Fruit fly (Drosophila melanogaster): ENCODE data around the gene CG32756.
A peak's percentile ranks its signal among the peaks of the same experiment; 100 is the strongest.

The CG32756 gene

DNA sequence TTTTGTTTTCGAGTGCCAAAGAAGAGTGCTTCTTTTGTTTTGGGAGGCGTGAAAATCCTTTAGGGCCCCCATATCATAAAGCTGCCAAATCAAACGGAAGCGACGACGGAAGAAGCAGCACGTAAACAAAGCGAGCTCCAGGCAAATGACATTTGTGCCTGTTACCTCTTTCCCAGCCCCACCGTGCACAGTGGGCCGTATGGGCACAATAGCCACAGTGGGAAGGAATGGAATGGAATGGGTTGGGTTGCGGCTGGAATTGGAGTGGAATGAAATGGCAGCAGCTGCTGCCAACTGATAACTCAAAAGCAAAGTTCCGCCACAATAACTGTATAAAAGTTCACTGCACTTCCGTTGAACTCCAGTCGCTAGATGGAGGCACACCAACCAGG lies 25.2 kb downstream of the CG32756 start (continued):
- TF ChIP-seq CG17612 (GFP tag; IDR thresholded peaks at IDR 0.05) (no peak), CG8765 (GFP tag; IDR thresholded peaks at IDR 0.05) (no peak), CG4707 (GFP tag; optimal IDR thresholded peaks at IDR 0.05) (peak; percentile 91), Med (GFP tag) (peak; percentile 56), crp (GFP tag; optimal IDR thresholded peaks at IDR 0.05) (no peak), Dref (GFP tag; IDR thresholded peaks at IDR 0.05) (no peak), knrl (GFP tag; IDR thresholded peaks at IDR 0.05; ENCODE audit: partially characterized antibody) (no peak), danr (GFP tag; IDR thresholded peaks at IDR 0.05) (no peak), CG10321 (GFP tag; IDR thresholded peaks at IDR 0.05) (no peak), rib (GFP tag; IDR thresholded peaks at IDR 0.05) (no peak), Dll (GFP tag; IDR thresholded peaks at IDR 0.05; ENCODE audit: partially characterized antibody) (no peak), Ets65A (GFP tag) (peak; percentile 58), Nf-YA (GFP tag; IDR thresholded peaks at IDR 0.05) (no peak), CG11456 (GFP tag; IDR thresholded peaks at IDR 0.05) (no peak)

- TF ChIP-seq kay (GFP tag; optimal IDR thresholded peaks at IDR 0.05), result no peak
- TF ChIP-seq jing (GFP tag; optimal IDR thresholded peaks at IDR 0.05), result peak; percentile 48
- no peak for TF ChIP-seq HLH4C (GFP tag; IDR thresholded peaks at IDR 0.05; ENCODE audit: partially characterized antibody)
- no peak for TF ChIP-seq Kr (GFP tag; optimal IDR thresholded peaks at IDR 0.05)
- TF ChIP-seq dimm (GFP tag; IDR thresholded peaks at IDR 0.05), result peak; percentile 38; the same call in 1 of the 2 replicates
- TF ChIP-seq esg (GFP tag; conservative IDR thresholded peaks at IDR 0.05), result 0 out of 2 replicates have a peak, but pooled peaks have one; percentile 14
- no peak for TF ChIP-seq eve (GFP tag; optimal IDR thresholded peaks at IDR 0.05)
- no peak for TF ChIP-seq seq (GFP tag; IDR thresholded peaks at IDR 0.05)
- TF ChIP-seq CG4707 (GFP tag; optimal IDR thresholded peaks at IDR 0.05), result no peak
- no peak for TF ChIP-seq NC2α (GFP tag; optimal IDR thresholded peaks at IDR 0.05)
- TF ChIP-seq CG2875 (GFP tag; optimal IDR thresholded peaks at IDR 0.05), result peak; percentile 20
- no peak for TF ChIP-seq crc (GFP tag; optimal IDR thresholded peaks at IDR 0.05)
- no peak for TF ChIP-seq ro (GFP tag; IDR thresholded peaks at IDR 0.05)
- TF ChIP-seq CG4730 (GFP tag; IDR thresholded peaks at IDR 0.05), result peak; percentile 44; the same call in 1 of the 2 replicates
- TF ChIP-seq NFAT (GFP tag; IDR thresholded peaks at IDR 0.05), result no peak
- no peak for TF ChIP-seq H15 (GFP tag; IDR thresholded peaks at IDR 0.05)
- peak; percentile 51 for TF ChIP-seq CG4424 (GFP tag; optimal IDR thresholded peaks at IDR 0.05)
- peak; percentile 7 for TF ChIP-seq CG1529 (GFP tag; optimal IDR thresholded peaks at IDR 0.05)
- TF ChIP-seq cwo (GFP tag; optimal IDR thresholded peaks at IDR 0.05), result no peak
- no peak for TF ChIP-seq zen2 (GFP tag; IDR thresholded peaks at IDR 0.05; ENCODE audit: partially characterized antibody)
- TF ChIP-seq Scr (GFP tag; IDR thresholded peaks at IDR 0.05; ENCODE audit: partially characterized antibody), result no peak
- TF ChIP-seq CG12155 (GFP tag; optimal IDR thresholded peaks at IDR 0.05), result peak; percentile 1
- TF ChIP-seq Ptx1 (GFP tag; IDR thresholded peaks at IDR 0.05), result peak; percentile 48
- TF ChIP-seq scrt (GFP tag; optimal IDR thresholded peaks at IDR 0.05), result no peak
- peak in 1 of 3 experiments; percentile 10 for TF ChIP-seq lola (GFP tag; optimal IDR thresholded peaks at IDR 0.05)
- peak; percentile 41; the same call in 1 of the 2 replicates for TF ChIP-seq CG6689 (GFP tag; IDR thresholded peaks at IDR 0.05)
- no peak for TF ChIP-seq h (optimal IDR thresholded peaks at IDR 0.05)
- no peak for TF ChIP-seq danr (GFP tag; IDR thresholded peaks at IDR 0.05)
- peak; percentile 60 for TF ChIP-seq ttk (GFP tag; IDR thresholded peaks at IDR 0.05)
- TF ChIP-seq CG16813 (GFP tag; IDR thresholded peaks at IDR 0.05; ENCODE audit: partially characterized antibody), result no peak
- TF ChIP-seq CG43689 (GFP tag; IDR thresholded peaks at IDR 0.05), result no peak
- no peak for TF ChIP-seq Nf-YA (GFP tag; IDR thresholded peaks at IDR 0.05)
- no peak for TF ChIP-seq CG11560 (tag; IDR thresholded peaks at IDR 0.05)
- no peak for TF ChIP-seq sima (GFP tag; optimal IDR thresholded peaks at IDR 0.05)
- no peak for TF ChIP-seq ewg (GFP tag; optimal IDR thresholded peaks at IDR 0.05)
- peak; percentile 19 for TF ChIP-seq CG17829 (tag; optimal IDR thresholded peaks at IDR 0.05)
- TF ChIP-seq cad (GFP tag; optimal IDR thresholded peaks at IDR 0.05), result no peak
- peak; percentile 12 to 26 for TF ChIP-seq Pdp1 (GFP tag; optimal IDR thresholded peaks at IDR 0.05)
- TF ChIP-seq CG8765 (GFP tag; IDR thresholded peaks at IDR 0.05), result 0 out of 2 replicates have a peak, but pooled peaks have one; percentile 28
- TF ChIP-seq CG10267 (tag; optimal IDR thresholded peaks at IDR 0.05), result no peak
Measured at dm6 chrX:5972030-5972429, 26.5 kb downstream of the CG32756 start.
